Worm (Caenorhabditis elegans) whole organism, early embryonic: ENCODE data around the gene let-19.

Experiments
- aly-1 ChIP-seq: sonication (generic microtip); optimal IDR thresholded peaks from 2 replicates; lab custom pipeline; 2016; ENCODE audit warnings: missing genetic modification characterization, missing compliant biosample characterization
- ama-1 ChIP-seq: fragments of 150-350 bp; optimal IDR thresholded peaks from 2 replicates; lab custom pipeline; 2014
- ceh-13 ChIP-seq: fragments of 200-800 bp; sonication (Bioruptor generic); optimal IDR thresholded peaks from 2 replicates; lab custom pipeline; 2018; ENCODE audit warnings: mild to moderate bottlenecking, missing genetic modification characterization, missing compliant biosample characterization
- flt-1 ChIP-seq: fragments of 200-800 bp; sonication (Bioruptor generic); IDR thresholded peaks from 2 replicates; pipeline ENCODE4 v1.3.6; 2022; ENCODE audit warnings: missing genetic modification characterization, missing compliant biosample characterization
- hmbx-1 ChIP-seq: sonication (generic microtip); optimal IDR thresholded peaks from 2 replicates; lab custom pipeline; 2016; ENCODE audit warnings: mild to moderate bottlenecking, missing genetic modification characterization, missing compliant biosample characterization
- tbx-11 ChIP-seq: fragments of 200-800 bp; sonication (Bioruptor generic); IDR thresholded peaks from 2 replicates; pipeline ENCODE4 v1.3.6; 2022; ENCODE audit warnings: missing genetic modification characterization, missing compliant biosample characterization
- tra-4 ChIP-seq: sonication (generic microtip); optimal IDR thresholded peaks from 2 replicates; lab custom pipeline; 2017; ENCODE audit warnings: missing genetic modification characterization, missing compliant biosample characterization

DNA sequence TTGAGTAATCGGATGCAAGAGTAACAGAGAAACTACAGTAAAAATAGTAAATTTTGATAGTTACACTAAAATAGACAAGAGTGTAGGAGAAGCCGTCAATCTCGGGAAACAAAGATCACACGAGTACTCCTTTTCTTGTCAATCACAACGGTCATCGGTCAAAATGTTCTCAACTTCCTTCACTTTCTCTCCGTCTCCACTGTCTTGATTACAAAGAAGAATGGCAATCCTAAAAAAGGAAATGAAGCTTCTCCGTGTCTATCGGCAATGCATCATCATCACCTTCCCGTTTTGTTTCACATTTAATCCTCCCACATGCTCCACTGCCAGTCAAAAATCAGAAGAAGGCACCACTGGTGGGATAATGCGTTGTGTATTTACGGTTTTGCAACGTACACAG is 28.9 kb downstream of the let-19 start:
- TF ChIP-seq tbx-11 (GFP tag; lab: Robert Waterston, UW) (no peak), aly-1 (no peak), hmbx-1 (tag; lab: Kevin White, UChicago) (no peak), ama-1 (lab: Kevin White, UChicago) (no peak), flt-1 (GFP tag; lab: Robert Waterston, UW) (no peak), ceh-13 (GFP tag; lab: Kevin White, UChicago) (no peak), tra-4 (tag; lab: Kevin White, UChicago) (no peak)
